Worm (Caenorhabditis elegans) whole organism, young adult: ENCODE measurements around the gene W03F9.2.

ENCODE experiments used
- B0019.2 ChIP-seq: fragments of 200-800 bp; sonication (Bioruptor generic); conservative IDR thresholded peaks from 2 replicates; pipeline ENCODE4 v1.3.6; 2022; ENCODE audit warnings: missing genetic modification reagents, missing genetic modification characterization, missing compliant biosample characterization
- F37B4.10 ChIP-seq: fragments of 200-800 bp; sonication (Bioruptor generic); IDR thresholded peaks from 2 replicates; pipeline ENCODE4 v1.3.6; 2022; ENCODE audit warnings: missing genetic modification characterization, missing compliant biosample characterization
- F49E8.2 ChIP-seq: sonication (generic microtip); optimal IDR thresholded peaks from 3 replicates; lab custom pipeline; 2017; ENCODE audit warnings: missing genetic modification characterization, mild to moderate bottlenecking, missing compliant biosample characterization, antibody characterized with exemption, moderate library complexity; ENCODE audit not compliant: insufficient read depth
- K11D2.4 ChIP-seq: fragments of 200-800 bp; sonication (Bioruptor generic); IDR thresholded peaks from 2 replicates; pipeline ENCODE4 v1.3.6; 2022; ENCODE audit warnings: missing genetic modification reagents, missing genetic modification characterization, missing compliant biosample characterization
- Y53G8AR.9 ChIP-seq: fragments of 200-800 bp; sonication (Bioruptor generic); conservative IDR thresholded peaks from 2 replicates; pipeline ENCODE4 v1.3.6; 2022; ENCODE audit warnings: missing genetic modification reagents, missing genetic modification characterization, missing compliant biosample characterization
- Y56A3A.18 ChIP-seq: fragments of 200-800 bp; sonication (Bioruptor generic); IDR thresholded peaks from 2 replicates; pipeline ENCODE4 v1.3.6; 2022; ENCODE audit warnings: missing genetic modification reagents, missing genetic modification characterization, missing compliant biosample characterization
- aptf-3 ChIP-seq: fragments of 200-800 bp; sonication (Bioruptor generic); IDR thresholded peaks from 2 replicates; pipeline ENCODE4 v1.3.6; 2022; ENCODE audit warnings: missing genetic modification characterization, missing compliant biosample characterization
- bed-1 ChIP-seq: fragments of 200-800 bp; sonication (Bioruptor generic); IDR thresholded peaks from 2 replicates; pipeline ENCODE4 v1.3.6; 2022; ENCODE audit warnings: missing genetic modification reagents, missing genetic modification characterization, missing compliant biosample characterization
- bed-2 ChIP-seq: fragments of 200-800 bp; sonication (Bioruptor generic); IDR thresholded peaks from 2 replicates; pipeline ENCODE4 v1.3.6; 2022; ENCODE audit warnings: missing genetic modification reagents, missing genetic modification characterization, missing compliant biosample characterization
- cebp-2 ChIP-seq: fragments of 200-800 bp; sonication (Bioruptor generic); IDR thresholded peaks from 2 replicates; pipeline ENCODE4 v1.3.6; 2022; ENCODE audit warnings: missing genetic modification characterization, missing compliant biosample characterization
- ceh-100 ChIP-seq: fragments of 200-800 bp; sonication (Bioruptor generic); IDR thresholded peaks from 2 replicates; pipeline ENCODE4 v1.3.6; 2022; ENCODE audit warnings: missing genetic modification reagents, missing genetic modification characterization, missing compliant biosample characterization
- ceh-40 ChIP-seq: fragments of 200-800 bp; sonication (Bioruptor generic); IDR thresholded peaks from 2 replicates; pipeline ENCODE4 v1.3.6; 2022; ENCODE audit warnings: missing genetic modification characterization, missing compliant biosample characterization
- ceh-79 ChIP-seq: sonication (generic microtip); optimal IDR thresholded peaks from 2 replicates; lab custom pipeline; 2017; ENCODE audit warnings: mild to moderate bottlenecking, missing genetic modification characterization, missing compliant biosample characterization
- dpff-1 ChIP-seq: sonication (generic microtip); optimal IDR thresholded peaks from 2 replicates; lab custom pipeline; 2017; ENCODE audit warnings: mild to moderate bottlenecking, missing genetic modification characterization, missing compliant biosample characterization
- dpl-1 ChIP-seq: fragments of 150-350 bp; optimal IDR thresholded peaks from 2 replicates; lab custom pipeline; 2014; ENCODE audit warnings: missing biosample characterization, missing genetic modification reagents, missing genetic modification characterization
- egl-18 ChIP-seq: fragments of 200-800 bp; sonication (Bioruptor generic); IDR thresholded peaks from 2 replicates; pipeline ENCODE4 v1.3.6; 2022; ENCODE audit warnings: missing genetic modification reagents, missing genetic modification characterization, missing compliant biosample characterization
- egrh-3 ChIP-seq: fragments of 200-800 bp; sonication (Bioruptor generic); IDR thresholded peaks from 2 replicates; pipeline ENCODE4 v1.3.6; 2022; ENCODE audit warnings: missing genetic modification reagents, missing genetic modification characterization, missing compliant biosample characterization
- hlh-12 ChIP-seq: sonication (generic microtip); optimal IDR thresholded peaks from 2 replicates; lab custom pipeline; 2016; ENCODE audit warnings: missing genetic modification characterization, missing compliant biosample characterization
- hlh-26 ChIP-seq: fragments of 200-800 bp; sonication (Bioruptor generic); conservative IDR thresholded peaks from 2 replicates; pipeline ENCODE4 v1.3.6; 2022; ENCODE audit warnings: missing genetic modification reagents, missing genetic modification characterization, missing compliant biosample characterization
- hrde-1 ChIP-seq: sonication (generic microtip); optimal IDR thresholded peaks from 2 replicates; lab custom pipeline; 2016; ENCODE audit warnings: missing genetic modification characterization, mild to moderate bottlenecking, missing compliant biosample characterization, moderate library complexity, missing genotype, missing genetic modification reagents, borderline replicate concordance
- hsf-1 ChIP-seq: fragments of 200-800 bp; sonication (Bioruptor generic); IDR thresholded peaks from 2 replicates; pipeline ENCODE4 v1.3.6; 2022; ENCODE audit warnings: missing genetic modification reagents, missing genetic modification characterization, missing compliant biosample characterization
- lag-1 ChIP-seq: fragments of 200-800 bp; sonication (Bioruptor generic); IDR thresholded peaks from 2 replicates; pipeline ENCODE4 v1.3.6; 2022; ENCODE audit warnings: missing genetic modification reagents, missing genetic modification characterization, missing compliant biosample characterization
- let-607 ChIP-seq, 2 experiments: fragments of 200-800 bp in 1 of 2; sonication (Bioruptor generic) in 1 of 2; sonication (generic microtip) in 1 of 2; optimal IDR thresholded peaks; 2 replicates each; lab custom pipeline; 2016 to 2018; ENCODE audit warnings: mild to moderate bottlenecking in 2 of 2, missing compliant biosample characterization in 2 of 2, missing genetic modification characterization in 2 of 2, moderate library complexity in 2 of 2, missing genotype in 1 of 2
- lin-35 ChIP-seq, 3 experiments: fragments of 150-350 bp in 2 of 3; sonication (generic microtip) in 1 of 3; optimal IDR thresholded peaks; 2 replicates each; lab custom pipeline; 2014 to 2018; ENCODE audit warnings: missing biosample characterization in 3 of 3, missing genetic modification characterization in 3 of 3, missing genetic modification reagents in 3 of 3
- lsl-1 ChIP-seq: fragments of 200-800 bp; sonication (Bioruptor generic); optimal IDR thresholded peaks from 2 replicates; lab custom pipeline; 2018; ENCODE audit warnings: mild to moderate bottlenecking, missing genetic modification characterization, moderate library complexity, missing compliant biosample characterization
- lsy-27 ChIP-seq: sonication (generic microtip); optimal IDR thresholded peaks from 2 replicates; lab custom pipeline; 2017; ENCODE audit warnings: missing genetic modification characterization, mild to moderate bottlenecking, missing compliant biosample characterization, antibody characterized with exemption, missing genotype, borderline replicate concordance; ENCODE audit not compliant: insufficient read depth
- madf-8 ChIP-seq: fragments of 200-800 bp; sonication (Bioruptor generic); conservative IDR thresholded peaks from 2 replicates; pipeline ENCODE4 v1.3.6; 2022; ENCODE audit warnings: missing genetic modification reagents, missing genetic modification characterization, missing compliant biosample characterization
- mcd-1 ChIP-seq: fragments of 200-800 bp; sonication (Bioruptor generic); IDR thresholded peaks from 2 replicates; pipeline ENCODE4 v1.3.6; 2022; ENCODE audit warnings: missing genetic modification reagents, missing genetic modification characterization, missing compliant biosample characterization
- mes-4 ChIP-seq: sonication (generic microtip); optimal IDR thresholded peaks from 2 replicates; lab custom pipeline; 2016; ENCODE audit warnings: missing genotype, missing genetic modification characterization, missing compliant biosample characterization
- mxl-1 ChIP-seq: sonication (generic microtip); optimal IDR thresholded peaks from 2 replicates; lab custom pipeline; 2016; ENCODE audit warnings: missing genetic modification characterization, missing compliant biosample characterization
- nhr-120 ChIP-seq: fragments of 200-800 bp; sonication (Bioruptor generic); IDR thresholded peaks from 2 replicates; pipeline ENCODE4 v1.3.6; 2022; ENCODE audit warnings: missing genetic modification characterization, missing compliant biosample characterization
- rcor-1 ChIP-seq: fragments of 200-800 bp; sonication (Bioruptor generic); IDR thresholded peaks from 2 replicates; pipeline ENCODE4 v1.3.6; 2022; ENCODE audit warnings: missing genetic modification reagents, missing genetic modification characterization, missing compliant biosample characterization
- repo-1 ChIP-seq: sonication (generic microtip); optimal IDR thresholded peaks from 2 replicates; lab custom pipeline; 2017; ENCODE audit warnings: mild to moderate bottlenecking, missing genetic modification characterization, missing compliant biosample characterization
- rpc-1 ChIP-seq, 2 experiments: fragments of 150-350 bp in 1 of 2; sonication (generic microtip) in 1 of 2; optimal IDR thresholded peaks; 2 replicates each; lab custom pipeline; 2014 to 2018; ENCODE audit warnings: missing biosample characterization in 1 of 2, missing genetic modification characterization in 1 of 2, missing genetic modification reagents in 1 of 2, missing genotype in 1 of 2
- snpc-1.1 ChIP-seq: sonication (generic microtip); optimal IDR thresholded peaks from 2 replicates; lab custom pipeline; 2017; ENCODE audit warnings: missing genetic modification characterization, mild to moderate bottlenecking, missing compliant biosample characterization, antibody characterized with exemption, moderate library complexity, missing genotype, missing genetic modification reagents; ENCODE audit not compliant: insufficient read depth
- snpc-1.3 ChIP-seq: sonication (generic microtip); optimal IDR thresholded peaks from 2 replicates; lab custom pipeline; 2017; ENCODE audit warnings: missing genetic modification characterization, mild to moderate bottlenecking, missing compliant biosample characterization, antibody characterized with exemption, moderate library complexity, missing genotype, missing genetic modification reagents; ENCODE audit not compliant: insufficient read depth
- snpc-3.4 ChIP-seq: sonication (generic microtip); optimal IDR thresholded peaks from 2 replicates; lab custom pipeline; 2017; ENCODE audit warnings: missing genetic modification characterization, mild to moderate bottlenecking, missing compliant biosample characterization, antibody characterized with exemption, moderate library complexity, missing genotype, missing genetic modification reagents
- sptf-2 ChIP-seq: fragments of 200-800 bp; sonication (Bioruptor generic); optimal IDR thresholded peaks from 2 replicates; lab custom pipeline; 2018; ENCODE audit warnings: mild to moderate bottlenecking, missing genetic modification characterization, missing compliant biosample characterization
- tbp1 ChIP-seq: fragments of 200-800 bp; sonication (Bioruptor generic); optimal IDR thresholded peaks from 2 replicates; lab custom pipeline; 2018; ENCODE audit warnings: mild to moderate bottlenecking, missing genetic modification characterization, missing compliant biosample characterization
- zfh-2 ChIP-seq: fragments of 200-800 bp; sonication (Bioruptor generic); conservative IDR thresholded peaks from 2 replicates; pipeline ENCODE4 v1.3.6; 2022; ENCODE audit warnings: missing genetic modification reagents, missing genetic modification characterization, missing compliant biosample characterization
- ztf-22 ChIP-seq: fragments of 200-800 bp; sonication (Bioruptor generic); optimal IDR thresholded peaks from 2 replicates; lab custom pipeline; 2018; ENCODE audit warnings: mild to moderate bottlenecking, missing genetic modification characterization, moderate library complexity, missing compliant biosample characterization
- ztf-25 ChIP-seq: fragments of 200-800 bp; sonication (Bioruptor generic); IDR thresholded peaks from 2 replicates; pipeline ENCODE4 v1.3.6; 2022; ENCODE audit warnings: missing genetic modification reagents, missing genetic modification characterization, missing compliant biosample characterization
- ztf-6 ChIP-seq: fragments of 200-800 bp; sonication (Bioruptor generic); IDR thresholded peaks from 2 replicates; pipeline ENCODE4 v1.3.6; 2022; ENCODE audit warnings: missing genetic modification reagents, missing genetic modification characterization, missing compliant biosample characterization

The W03F9.2 gene

DNA sequence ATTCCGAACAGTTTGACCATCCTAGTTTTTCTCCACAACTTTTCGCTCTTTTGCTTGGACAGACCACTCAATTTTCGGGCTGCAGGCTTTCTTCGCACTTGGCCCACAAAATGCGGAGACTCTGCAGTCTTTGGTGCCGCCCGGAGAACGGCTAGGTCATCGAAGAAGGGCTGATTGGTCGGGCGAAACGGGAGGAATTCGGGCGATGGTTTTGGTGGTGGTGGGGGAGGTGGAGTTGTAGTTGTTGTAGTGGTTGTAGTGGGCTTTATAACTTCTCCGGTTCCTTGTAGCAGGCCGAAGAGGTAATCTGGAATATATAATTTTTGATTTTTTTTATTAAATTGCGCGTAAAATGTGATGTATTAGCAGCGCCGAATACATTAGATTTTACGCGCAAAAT is 9.8 kb upstream of the W03F9.2 start:
- TF ChIP-seq zfh-2 (GFP tag; lab: Robert Waterston, UW): peak; percentile 58; the same call in 1 of the 2 replicates
- TF ChIP-seq F49E8.2: no peak

DNA sequence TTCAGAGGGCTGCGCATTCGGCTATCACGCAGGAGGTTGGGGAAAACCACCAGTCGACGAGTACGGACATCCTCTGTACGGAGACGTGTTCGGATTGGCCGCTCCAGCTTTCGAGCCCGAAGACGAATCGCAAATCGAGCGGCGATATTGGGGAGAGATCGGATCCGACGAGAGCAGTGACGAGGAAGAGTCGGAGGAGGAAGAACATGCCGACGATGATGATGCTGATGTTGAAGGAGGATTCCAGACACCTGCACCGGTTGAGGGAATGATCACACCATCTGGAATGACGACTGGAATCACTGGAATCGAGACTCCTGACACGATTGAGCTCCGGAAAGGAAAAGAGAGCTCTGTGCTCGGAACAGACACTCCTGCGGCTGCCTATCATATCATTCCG is 2.4 kb upstream of the W03F9.2 start:
- no peak for TF ChIP-seq bed-1 (GFP tag; lab: Robert Waterston, UW)
- TF ChIP-seq zfh-2 (GFP tag; lab: Robert Waterston, UW): peak; percentile 51; the same call in 1 of the 2 replicates

DNA sequence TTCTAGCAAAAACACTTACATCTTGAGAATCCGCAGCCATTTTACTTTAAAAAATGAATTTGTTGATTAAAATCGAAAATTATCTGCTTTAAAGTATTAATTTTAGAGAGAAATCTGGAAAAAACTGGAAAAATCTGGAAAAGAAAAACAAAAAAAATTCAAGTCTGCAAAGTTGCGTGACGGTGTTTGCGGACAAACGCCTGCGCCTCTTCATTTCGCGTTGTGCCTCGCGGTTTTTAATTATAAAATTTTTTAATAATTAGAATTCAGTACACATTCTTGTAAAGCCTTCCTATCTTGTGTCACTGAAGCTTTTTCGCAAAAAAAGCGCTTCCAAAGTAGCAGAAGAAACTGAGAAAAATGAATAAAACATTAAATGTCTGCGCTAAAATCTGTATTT is 1.2 kb downstream of the W03F9.2 start, which contains the start of gene W03F9.1:
W03F9.1 (minus strand) TSS at position 109 of the 400 bp plus-strand sequence.
- peak; percentile 62 for TF ChIP-seq mcd-1 (GFP tag; lab: Robert Waterston, UW)
- no peak for TF ChIP-seq egrh-3
- TF ChIP-seq snpc-1.3 (tag; lab: Kevin White, UChicago): peak; percentile 80
- TF ChIP-seq madf-8 (GFP tag; lab: Robert Waterston, UW): no peak
- no peak for TF ChIP-seq F37B4.10 (GFP tag; lab: Robert Waterston, UW)
- TF ChIP-seq K11D2.4 (GFP tag; lab: Robert Waterston, UW): peak; percentile 55; the same call in 1 of the 2 replicates
- TF ChIP-seq dpff-1 (tag; lab: Kevin White, UChicago): no peak
- no peak for TF ChIP-seq mxl-1 (tag; lab: Kevin White, UChicago)
- peak; percentile 40 for TF ChIP-seq tbp1 (GFP tag; lab: Kevin White, UChicago)
- TF ChIP-seq ceh-100 (GFP tag; lab: Robert Waterston, UW): no peak
- no peak for TF ChIP-seq nhr-120 (GFP tag; lab: Robert Waterston, UW)
- TF ChIP-seq Y56A3A.18 (GFP tag; lab: Robert Waterston, UW): no peak
- no peak for TF ChIP-seq ceh-40 (GFP tag; lab: Robert Waterston, UW)
- TF ChIP-seq B0019.2 (GFP tag; lab: Robert Waterston, UW): 0 out of 2 replicates have a peak, but pooled peaks have one; percentile 18
- no peak for TF ChIP-seq ceh-79 (tag; lab: Kevin White, UChicago)
- TF ChIP-seq F49E8.2: no peak
- TF ChIP-seq rcor-1 (GFP tag; lab: Robert Waterston, UW): peak; percentile 71
- peak; percentile 68 for TF ChIP-seq lsl-1 (GFP tag; lab: Kevin White, UChicago)
- TF ChIP-seq hlh-12 (tag; lab: Kevin White, UChicago): no peak
- TF ChIP-seq aptf-3 (GFP tag; lab: Robert Waterston, UW): no peak
- no peak for TF ChIP-seq sptf-2 (GFP tag; lab: Kevin White, UChicago)
- peak in 1 of 3 experiments; percentile 52 for TF ChIP-seq lin-35 (GFP tag; optimal IDR thresholded peaks at IDR 0.05; lab: Kevin White, UChicago)
- TF ChIP-seq zfh-2 (GFP tag; lab: Robert Waterston, UW): no peak
- no peak for TF ChIP-seq lsy-27
- TF ChIP-seq hrde-1 (tag; lab: Kevin White, UChicago): no peak
- no peak for TF ChIP-seq bed-1 (GFP tag; lab: Robert Waterston, UW)
- TF ChIP-seq hsf-1 (GFP tag; lab: Robert Waterston, UW): peak; percentile 98
- peak; percentile 30 for TF ChIP-seq snpc-1.1 (tag; lab: Kevin White, UChicago)
- peak; percentile 41 for TF ChIP-seq rpc-1 (optimal IDR thresholded peaks at IDR 0.05; lab: Kevin White, UChicago)
- TF ChIP-seq rpc-1 (tag; optimal IDR thresholded peaks at IDR 0.05; lab: Kevin White, UChicago): no peak
- TF ChIP-seq bed-2: no peak
- TF ChIP-seq hlh-26 (GFP tag; lab: Robert Waterston, UW): no peak
- TF ChIP-seq ztf-22 (GFP tag; lab: Kevin White, UChicago): no peak
- no peak for TF ChIP-seq ztf-25 (GFP tag; lab: Robert Waterston, UW)
- no peak for TF ChIP-seq ztf-6
- TF ChIP-seq Y53G8AR.9 (GFP tag; lab: Robert Waterston, UW): peak; percentile 73
- no peak for TF ChIP-seq egl-18 (GFP tag; lab: Robert Waterston, UW)
- peak in 1 of 2 experiments; percentile 57 for TF ChIP-seq let-607 (tag; optimal IDR thresholded peaks at IDR 0.05; lab: Kevin White, UChicago)
- peak; percentile 59 for TF ChIP-seq snpc-3.4 (tag; lab: Kevin White, UChicago)
- no peak for TF ChIP-seq lag-1 (GFP tag; lab: Robert Waterston, UW)
- TF ChIP-seq repo-1 (tag; lab: Kevin White, UChicago): no peak
- TF ChIP-seq dpl-1: peak; percentile 3
- no peak for TF ChIP-seq mes-4 (tag; lab: Kevin White, UChicago)
- no peak for TF ChIP-seq cebp-2 (GFP tag; lab: Robert Waterston, UW)
